Worm (Caenorhabditis elegans) whole organism, mixed stage, embryonic: ENCODE results near the gene C47D12.2.

ENCODE experiments used
- elt-3 ChIP-seq: fragments of 150-350 bp; optimal IDR thresholded peaks from 2 replicates; lab custom pipeline; 2014; ENCODE audit warnings: missing biosample characterization, missing genetic modification characterization
- lsy-2 ChIP-seq: fragments of 150-350 bp; optimal IDR thresholded peaks from 2 replicates; lab custom pipeline; 2014; ENCODE audit warnings: missing biosample characterization, missing genetic modification characterization
- snpc-4 ChIP-seq: fragments of 150-350 bp; optimal IDR thresholded peaks from 2 replicates; lab custom pipeline; 2014; ENCODE audit warnings: missing biosample characterization, missing genetic modification characterization
- unc-39 ChIP-seq: fragments of 150-350 bp; optimal IDR thresholded peaks from 2 replicates; lab custom pipeline; 2014; ENCODE audit warnings: missing biosample characterization, missing genetic modification characterization

- no peak for TF ChIP-seq snpc-4 (tag; lab: Kevin White, UChicago)
- no peak for TF ChIP-seq elt-3 (tag; lab: Kevin White, UChicago)
- peak; percentile 3 for TF ChIP-seq lsy-2 (tag; lab: Kevin White, UChicago)
- TF ChIP-seq unc-39 (tag; lab: Kevin White, UChicago): no peak
These were observed 43.4 kb upstream of the C47D12.2 start for ce11 chrII:11632689-11633088.
